Worm (Caenorhabditis elegans) whole organism, L1 larva: ENCODE data around the gene sut-1.

Experiments
- F16B12.6 ChIP-seq: fragments of 150-350 bp; optimal IDR thresholded peaks from 2 replicates; lab custom pipeline; 2014; ENCODE audit warnings: missing biosample characterization, missing genetic modification characterization
- ceh-90 ChIP-seq: sonication (generic microtip); optimal IDR thresholded peaks from 2 replicates; lab custom pipeline; 2016; ENCODE audit warnings: missing genetic modification characterization, missing compliant biosample characterization
- dpl-1 ChIP-seq, 3 experiments: fragments of 150-350 bp in 2 of 3; sonication (generic microtip) in 1 of 3; optimal IDR thresholded peaks; 2 replicates each; lab custom pipeline; 2014 to 2017; ENCODE audit warnings: missing biosample characterization in 3 of 3, missing genetic modification characterization in 3 of 3, missing genetic modification reagents in 3 of 3
- efl-1 ChIP-seq, 4 experiments: fragments of 150-350 bp; optimal IDR thresholded peaks in 3 of 4; peaks in 1 of 4; 1 replicate in 1 of 4; 2 replicates in 3 of 4; lab custom pipeline; 2014; ENCODE audit warnings: missing biosample characterization in 2 of 4, missing genetic modification characterization in 2 of 4, missing genetic modification reagents in 2 of 4
- egl-13 ChIP-seq: sonication (generic microtip); optimal IDR thresholded peaks from 2 replicates; lab custom pipeline; 2016; ENCODE audit warnings: missing genotype, missing genetic modification reagents, missing genetic modification characterization, missing compliant biosample characterization
- egl-27 ChIP-seq, 2 experiments: fragments of 150-350 bp in 1 of 2; sonication (generic microtip); optimal IDR thresholded peaks; 3 replicates each; lab custom pipeline; 2017 to 2018; ENCODE audit warnings: missing biosample characterization in 2 of 2, missing genetic modification characterization in 2 of 2, missing genetic modification reagents in 2 of 2
- elt-2 ChIP-seq: sonication (generic microtip); optimal IDR thresholded peaks from 2 replicates; lab custom pipeline; 2016; ENCODE audit warnings: missing genetic modification characterization, mild to moderate bottlenecking, inconsistent platforms, missing compliant biosample characterization, missing genetic modification reagents
- elt-3 ChIP-seq, 6 experiments: fragments of 150-350 bp in 1 of 6; sonication (generic microtip); optimal IDR thresholded peaks; 2 replicates each; lab custom pipeline; 2017 to 2018; ENCODE audit warnings: missing biosample characterization in 6 of 6, missing genetic modification characterization in 6 of 6, inconsistent platforms in 1 of 6
- fkh-8 ChIP-seq: sonication (generic microtip); optimal IDR thresholded peaks from 2 replicates; lab custom pipeline; 2016; ENCODE audit warnings: mild to moderate bottlenecking, missing genetic modification characterization, missing compliant biosample characterization
- grh-1 ChIP-seq: fragments of 200-800 bp; sonication (Bioruptor generic); IDR thresholded peaks from 2 replicates; pipeline ENCODE4 v1.3.6; 2022; ENCODE audit warnings: missing genetic modification reagents, missing genetic modification characterization, missing compliant biosample characterization
- irx-1 ChIP-seq: sonication (generic microtip); optimal IDR thresholded peaks from 2 replicates; lab custom pipeline; 2016; ENCODE audit warnings: missing genetic modification characterization, missing compliant biosample characterization
- lin-13 ChIP-seq: fragments of 150-350 bp; optimal IDR thresholded peaks from 2 replicates; lab custom pipeline; 2014; ENCODE audit warnings: missing biosample characterization, missing genetic modification reagents, missing genetic modification characterization
- lin-14 ChIP-seq: fragments of 200-800 bp; sonication (Bioruptor generic); optimal IDR thresholded peaks from 2 replicates; lab custom pipeline; 2018; ENCODE audit warnings: mild to moderate bottlenecking, missing genetic modification characterization, moderate library complexity, missing compliant biosample characterization
- lin-35 ChIP-seq, 2 experiments: fragments of 150-350 bp; optimal IDR thresholded peaks; 2 replicates each; lab custom pipeline; 2014; ENCODE audit warnings: missing biosample characterization in 2 of 2, missing genetic modification characterization in 2 of 2, missing genetic modification reagents in 2 of 2
- lin-39 ChIP-seq: fragments of 150-350 bp; optimal IDR thresholded peaks from 2 replicates; lab custom pipeline; 2014; ENCODE audit warnings: missing biosample characterization, missing genetic modification reagents, missing genetic modification characterization
- mab-9 ChIP-seq: fragments of 200-800 bp; sonication (Bioruptor generic); IDR thresholded peaks from 2 replicates; pipeline ENCODE4 v1.3.6; 2022; ENCODE audit warnings: missing genetic modification reagents, missing genetic modification characterization, missing compliant biosample characterization
- nhr-12 ChIP-seq: sonication (generic microtip); optimal IDR thresholded peaks from 2 replicates; lab custom pipeline; 2017; ENCODE audit warnings: missing biosample characterization, missing genetic modification characterization
- nhr-19 ChIP-seq: fragments of 200-800 bp; sonication (Bioruptor generic); conservative IDR thresholded peaks from 2 replicates; pipeline ENCODE4 v1.3.6; 2022; ENCODE audit warnings: missing genetic modification characterization, missing compliant biosample characterization
- nhr-20 ChIP-seq: sonication (generic microtip); optimal IDR thresholded peaks from 2 replicates; lab custom pipeline; 2016; ENCODE audit warnings: mild to moderate bottlenecking, missing genetic modification characterization, missing compliant biosample characterization
- nhr-237 ChIP-seq: fragments of 150-350 bp; optimal IDR thresholded peaks from 2 replicates; lab custom pipeline; 2014; ENCODE audit warnings: missing biosample characterization, missing genetic modification characterization
- nhr-71 ChIP-seq: sonication (generic microtip); optimal IDR thresholded peaks from 2 replicates; lab custom pipeline; 2016; ENCODE audit warnings: mild to moderate bottlenecking, missing genetic modification characterization, moderate library complexity, missing compliant biosample characterization
- nhr-77 ChIP-seq: fragments of 150-350 bp; optimal IDR thresholded peaks from 2 replicates; lab custom pipeline; 2014; ENCODE audit warnings: missing biosample characterization, missing genetic modification characterization
- nhr-84 ChIP-seq: sonication (generic microtip); optimal IDR thresholded peaks from 2 replicates; lab custom pipeline; 2017; ENCODE audit warnings: missing biosample characterization, missing genetic modification characterization
- nhr-85 ChIP-seq: sonication (generic microtip); peaks from one replicate; lab custom pipeline; 2016; ENCODE audit warnings: missing genetic modification characterization, inconsistent platforms, missing compliant biosample characterization
- nhr-90 ChIP-seq: sonication (generic microtip); optimal IDR thresholded peaks from 2 replicates; lab custom pipeline; 2016; ENCODE audit warnings: mild to moderate bottlenecking, missing genetic modification characterization, missing compliant biosample characterization; ENCODE audit not compliant: poor library complexity
- pax-3 ChIP-seq: fragments of 200-800 bp; sonication (Bioruptor generic); optimal IDR thresholded peaks from 2 replicates; lab custom pipeline; 2018; ENCODE audit warnings: mild to moderate bottlenecking, missing genetic modification characterization, moderate library complexity, missing compliant biosample characterization
- pqm-1 ChIP-seq: sonication (generic microtip); optimal IDR thresholded peaks from 3 replicates; lab custom pipeline; 2017; ENCODE audit warnings: missing biosample characterization, missing genetic modification characterization
- rnt-1 ChIP-seq: sonication (generic microtip); optimal IDR thresholded peaks from 2 replicates; lab custom pipeline; 2016; ENCODE audit warnings: mild to moderate bottlenecking, missing genetic modification characterization, moderate library complexity, missing compliant biosample characterization
- skn-1 ChIP-seq: fragments of 150-350 bp; optimal IDR thresholded peaks from 2 replicates; lab custom pipeline; 2014; ENCODE audit warnings: missing biosample characterization, missing genetic modification characterization
- snu-23 ChIP-seq: sonication (generic microtip); optimal IDR thresholded peaks from 2 replicates; lab custom pipeline; 2016; ENCODE audit warnings: missing genetic modification characterization, missing compliant biosample characterization
- sptf-1 ChIP-seq: fragments of 150-350 bp; optimal IDR thresholded peaks from 2 replicates; lab custom pipeline; 2014; ENCODE audit warnings: missing biosample characterization, missing genetic modification characterization
- sup-37 ChIP-seq: fragments of 200-800 bp; sonication (Bioruptor generic); optimal IDR thresholded peaks from 2 replicates; lab custom pipeline; 2018; ENCODE audit warnings: mild to moderate bottlenecking, missing genetic modification characterization, missing compliant biosample characterization
- tbx-2 ChIP-seq: sonication (generic microtip); optimal IDR thresholded peaks from 2 replicates; lab custom pipeline; 2016; ENCODE audit warnings: missing genetic modification characterization, missing compliant biosample characterization
- unc-62 ChIP-seq: fragments of 150-350 bp; optimal IDR thresholded peaks from 2 replicates; lab custom pipeline; 2014; ENCODE audit warnings: missing biosample characterization, missing genetic modification reagents, missing genetic modification characterization
- unc-86 ChIP-seq: sonication (generic microtip); optimal IDR thresholded peaks from 2 replicates; lab custom pipeline; 2016; ENCODE audit warnings: missing genetic modification characterization, missing compliant biosample characterization
- ztf-4 ChIP-seq: fragments of 150-350 bp; optimal IDR thresholded peaks from 2 replicates; lab custom pipeline; 2014; ENCODE audit warnings: missing biosample characterization, missing genetic modification characterization

sut-1 gene

DNA sequence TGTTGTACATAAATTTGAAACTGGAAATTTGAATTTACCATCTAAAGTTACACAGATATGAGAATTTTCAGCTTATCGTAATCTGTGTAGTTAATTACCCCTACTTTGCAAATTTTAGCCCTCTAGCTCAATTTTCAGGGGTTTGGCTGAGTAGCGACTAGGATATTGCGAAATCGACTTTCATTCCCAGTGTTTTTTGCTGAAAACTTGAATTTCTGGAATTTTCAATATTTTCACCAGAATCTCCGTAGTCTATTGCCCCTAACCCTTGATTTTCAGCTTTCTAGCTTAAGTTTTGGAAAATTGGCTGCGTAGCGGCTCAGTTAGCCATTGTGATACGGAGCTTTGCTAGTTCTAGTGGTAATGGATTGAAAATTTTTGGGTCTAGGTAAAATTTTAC lies 34.1 kb upstream of the sut-1 start:
- TF ChIP-seq lin-14 (GFP tag; lab: Kevin White, UChicago) (no peak), efl-1 (optimal IDR thresholded peaks at IDR 0.05; lab: Kevin White, UChicago) (no peak), efl-1 (GFP tag; optimal IDR thresholded peaks at IDR 0.05 in 1 of 2; lab: Kevin White, UChicago) (peak in 1 of 2 experiments; percentile 15), egl-27 (tag; optimal IDR thresholded peaks at IDR 0.05; lab: Kevin White, UChicago) (no peak), lin-13 (no peak), unc-62 (no peak)

DNA sequence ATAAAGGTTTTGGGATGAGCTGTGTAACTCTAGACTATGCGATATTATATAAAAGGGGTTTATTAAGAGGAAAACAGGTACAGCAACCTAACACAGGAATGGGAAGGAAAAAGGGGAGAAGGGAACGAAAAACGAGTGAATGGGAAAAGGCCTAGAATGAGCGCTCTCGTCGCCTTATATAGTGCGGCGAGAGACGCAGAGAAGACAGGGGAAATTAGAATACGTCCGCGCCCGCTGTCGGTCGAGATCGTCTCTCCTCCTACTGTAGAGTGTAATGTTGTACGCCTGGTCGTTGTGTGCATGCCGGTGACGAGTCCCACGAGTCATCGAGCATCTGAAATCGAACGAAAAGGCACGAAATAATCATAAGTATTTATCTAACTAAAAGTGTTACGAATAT lies 30.2 kb upstream of the sut-1 start:
- TF ChIP-seq unc-62 (no peak), lin-35 (GFP tag; optimal IDR thresholded peaks at IDR 0.05; lab: Kevin White, UChicago) (no peak), F16B12.6 (tag; lab: Kevin White, UChicago) (no peak), pax-3 (tag; lab: Kevin White, UChicago) (no peak), egl-13 (tag; lab: Kevin White, UChicago) (no peak), snu-23 (GFP tag; lab: Kevin White, UChicago) (no peak), nhr-84 (tag; lab: Kevin White, UChicago) (no peak)

DNA sequence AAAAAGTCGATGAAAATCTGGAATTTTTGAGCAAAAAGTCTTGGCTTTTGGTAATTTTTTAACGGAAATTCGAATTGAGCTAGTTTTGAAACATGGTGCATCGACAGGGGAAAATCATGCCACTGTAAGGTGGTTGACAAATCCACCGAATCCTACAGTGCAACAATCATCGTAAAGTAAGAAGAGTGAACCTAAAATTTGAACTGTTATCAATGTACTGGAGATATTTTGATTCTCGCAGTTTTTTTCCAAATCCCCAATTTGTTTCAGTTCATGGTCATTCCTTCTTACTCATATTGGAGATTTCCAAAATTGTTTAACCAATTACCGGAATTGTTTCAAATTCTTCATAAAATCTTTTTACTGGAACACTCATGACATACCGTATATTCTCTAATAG lies 29.7 kb upstream of the sut-1 start:
- TF ChIP-seq nhr-85 (tag; lab: Kevin White, UChicago) (peak; percentile 6), ceh-90 (no peak)

DNA sequence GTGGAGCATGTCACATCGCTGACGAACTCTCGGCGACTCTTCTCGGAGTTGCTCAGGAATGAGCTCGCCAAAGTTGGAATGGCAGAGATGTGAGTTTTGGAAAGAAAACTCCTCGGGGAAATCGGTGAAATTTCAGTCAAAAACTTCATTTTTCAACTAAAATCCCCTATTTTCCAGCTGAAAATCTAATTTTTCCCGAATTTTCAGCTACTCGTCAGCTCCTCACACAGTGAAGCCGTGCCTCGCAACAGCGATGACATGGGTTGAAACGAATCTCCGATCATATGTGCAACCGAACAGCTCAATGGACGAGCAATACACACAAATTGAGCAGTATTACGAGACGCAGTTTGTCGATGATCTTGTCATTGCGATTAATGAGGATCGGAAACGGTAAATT lies 28.7 kb upstream of the sut-1 start:
- TF ChIP-seq nhr-71 (tag; lab: Kevin White, UChicago) (no peak), mab-9 (GFP tag; lab: Robert Waterston, UW) (no peak), fkh-8 (tag; lab: Kevin White, UChicago) (no peak), nhr-90 (tag; lab: Kevin White, UChicago) (no peak), nhr-237 (tag; lab: Kevin White, UChicago) (no peak), efl-1 (optimal IDR thresholded peaks at IDR 0.05; lab: Kevin White, UChicago) (no peak), efl-1 (GFP tag; optimal IDR thresholded peaks at IDR 0.05 in 1 of 2; lab: Kevin White, UChicago) (peak in 1 of 2 experiments; percentile 42)

DNA sequence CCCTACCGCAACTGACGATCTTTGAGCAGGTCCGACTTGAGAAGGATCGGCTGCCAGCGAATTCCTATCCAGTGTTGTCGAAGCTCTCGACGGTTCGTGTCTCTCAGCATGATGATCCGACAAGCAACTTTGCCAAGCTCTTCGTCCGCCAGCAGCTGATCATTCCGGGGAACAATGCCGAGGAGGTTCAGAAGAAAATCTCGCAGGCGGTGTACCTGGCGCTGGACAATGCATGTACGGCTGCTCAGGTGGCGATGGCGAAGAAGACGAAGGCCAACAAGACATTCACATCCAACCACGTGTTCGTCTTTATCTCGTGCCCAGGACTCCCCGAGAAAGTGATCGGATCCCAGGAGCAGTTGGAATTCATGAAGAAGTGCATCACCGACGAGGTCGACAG lies 26.3 kb upstream of the sut-1 start:
- TF ChIP-seq nhr-19, result no peak
- no peak for TF ChIP-seq nhr-77 (tag; lab: Kevin White, UChicago)
- TF ChIP-seq lin-35 (GFP tag; optimal IDR thresholded peaks at IDR 0.05; lab: Kevin White, UChicago), result no peak
- TF ChIP-seq elt-3 (tag; optimal IDR thresholded peaks at IDR 0.05; lab: Kevin White, UChicago), result no peak
- TF ChIP-seq irx-1 (tag; lab: Kevin White, UChicago), result no peak
- no peak for TF ChIP-seq nhr-12 (tag; lab: Kevin White, UChicago)
- TF ChIP-seq lin-39 (tag; lab: Kevin White, UChicago), result no peak
- no peak for TF ChIP-seq egl-13 (tag; lab: Kevin White, UChicago)
- TF ChIP-seq tbx-2, result no peak
- no peak for TF ChIP-seq mab-9 (GFP tag; lab: Robert Waterston, UW)
- no peak for TF ChIP-seq skn-1 (tag; lab: Kevin White, UChicago)
- no peak for TF ChIP-seq unc-62
- TF ChIP-seq grh-1 (GFP tag; lab: Robert Waterston, UW), result no peak

DNA sequence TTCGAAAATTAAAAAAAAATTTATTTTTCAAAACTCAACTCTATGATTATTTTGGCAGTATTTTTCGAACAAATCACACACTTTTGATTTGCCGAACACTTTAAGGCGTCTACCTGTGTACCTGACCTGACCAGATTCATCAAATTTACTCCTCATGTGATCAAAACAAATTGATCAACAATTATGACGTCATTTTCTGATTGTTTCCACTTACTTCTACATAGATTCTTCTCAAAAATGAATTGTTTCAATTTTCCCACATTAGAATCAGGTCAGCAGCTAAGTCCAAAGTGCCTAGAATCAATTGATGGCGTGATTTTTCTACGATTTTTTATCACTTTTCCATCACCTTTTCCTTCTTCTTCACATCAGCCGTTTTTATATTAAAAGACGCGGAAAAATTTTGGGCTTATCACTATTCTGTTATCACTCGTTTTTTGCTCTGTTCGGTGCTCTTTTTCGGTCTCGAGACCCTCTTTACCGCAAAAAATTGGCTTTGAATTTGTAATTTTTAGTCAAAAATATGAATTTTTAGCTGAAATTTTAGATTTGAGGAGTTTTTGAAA lies 20.2 kb upstream of the sut-1 start:
- TF ChIP-seq nhr-85 (tag; lab: Kevin White, UChicago) (peak; percentile 35), pqm-1 (no peak), snu-23 (GFP tag; lab: Kevin White, UChicago) (peak; percentile 2), unc-86 (no peak), nhr-84 (tag; lab: Kevin White, UChicago) (no peak), elt-2 (tag; lab: Kevin White, UChicago) (peak; percentile 69), lin-14 (GFP tag; lab: Kevin White, UChicago) (peak; percentile 11), nhr-71 (tag; lab: Kevin White, UChicago) (peak; percentile 43), nhr-20 (peak; percentile 41), nhr-90 (tag; lab: Kevin White, UChicago) (peak; percentile 0), elt-3 (tag; optimal IDR thresholded peaks at IDR 0.05; lab: Kevin White, UChicago) (peak in 1 of 6 experiments; percentile 55), sptf-1 (tag; lab: Kevin White, UChicago) (no peak), efl-1 (optimal IDR thresholded peaks at IDR 0.05; lab: Kevin White, UChicago) (no peak), efl-1 (GFP tag; optimal IDR thresholded peaks at IDR 0.05 in 1 of 2; lab: Kevin White, UChicago) (peak in 1 of 2 experiments; percentile 50), ztf-4 (tag; lab: Kevin White, UChicago) (no peak), sup-37 (no peak), rnt-1 (tag; lab: Kevin White, UChicago) (no peak), dpl-1 (GFP tag; optimal IDR thresholded peaks at IDR 0.05; lab: Kevin White, UChicago) (peak in 1 of 3 experiments; percentile 19), lin-35 (GFP tag; optimal IDR thresholded peaks at IDR 0.05; lab: Kevin White, UChicago) (peak in 1 of 2 experiments; percentile 42)
